Worm (Caenorhabditis elegans): Measurements from ENCODE around the gene T16H12.3.
A peak's percentile ranks its signal among the peaks of the same experiment; 100 is the strongest.

The T16H12.3 gene

ce11 chrIII:10096525-10096972 is 13.5 kb upstream of the T16H12.3 start (continued):
- TF ChIP-seq dpff-1 (tag; optimal IDR thresholded peaks at IDR 0.05) (no peak), K12H6.12 (tag; optimal IDR thresholded peaks at IDR 0.05) (peak; percentile 92), hmg-20 (GFP tag; IDR thresholded peaks at IDR 0.05) (no peak), rpc-1 (optimal IDR thresholded peaks at IDR 0.05) (no peak), rpc-1 (tag; optimal IDR thresholded peaks at IDR 0.05) (no peak), egl-18 (GFP tag; IDR thresholded peaks at IDR 0.05) (no peak), snpc-1.3 (tag; optimal IDR thresholded peaks at IDR 0.05; ENCODE audit: insufficient read depth) (no peak), lir-1 (GFP tag; conservative IDR thresholded peaks at IDR 0.05) (0 out of 2 replicates have a peak, but pooled peaks have one; percentile 30), C17E4.6 (GFP tag; IDR thresholded peaks at IDR 0.05) (no peak), dpl-1 (GFP tag; optimal IDR thresholded peaks at IDR 0.05) (no peak), somi-1 (GFP tag; optimal IDR thresholded peaks at IDR 0.05) (peak; percentile 71), let-526 (GFP tag; IDR thresholded peaks at IDR 0.05) (peak; percentile 27; the same call in 1 of the 2 replicates), snpc-4 (GFP tag; optimal IDR thresholded peaks at IDR 0.05) (no peak), snpc-4 (tag; optimal IDR thresholded peaks at IDR 0.05) (peak in 3 of 4 experiments; percentile 24 to 48 (median 32)), B0035.1 (tag; optimal IDR thresholded peaks at IDR 0.05) (no peak), snpc-1.1 (tag; optimal IDR thresholded peaks at IDR 0.05; ENCODE audit: insufficient read depth) (no peak), aptf-3 (GFP tag; IDR thresholded peaks at IDR 0.05) (no peak), repo-1 (tag; optimal IDR thresholded peaks at IDR 0.05) (peak; percentile 40), snpc-3.4 (tag; optimal IDR thresholded peaks at IDR 0.05) (no peak), F39B2.1 (GFP tag; IDR thresholded peaks at IDR 0.05) (no peak), B0019.2 (GFP tag; conservative IDR thresholded peaks at IDR 0.05) (no peak), let-607 (tag; optimal IDR thresholded peaks at IDR 0.05) (peak in 1 of 2 experiments; percentile 64), ceh-79 (tag; optimal IDR thresholded peaks at IDR 0.05) (no peak), Y53G8AR.9 (GFP tag; conservative IDR thresholded peaks at IDR 0.05) (peak; percentile 60; the same call in 1 of the 2 replicates), ztf-26 (tag; optimal IDR thresholded peaks at IDR 0.05) (peak; percentile 59), pha-4 (tag; optimal IDR thresholded peaks at IDR 0.05) (peak; percentile 7), akir-1 (GFP tag; optimal IDR thresholded peaks at IDR 0.05) (no peak), unc-130 (GFP tag; optimal IDR thresholded peaks at IDR 0.05) (no peak), ZK185.1 (tag; optimal IDR thresholded peaks at IDR 0.05; ENCODE audit: poor library complexity, severe bottlenecking) (peak; percentile 33), nhr-80 (tag; optimal IDR thresholded peaks at IDR 0.05) (peak; percentile 78), lin-26 (GFP tag; IDR thresholded peaks at IDR 0.05) (peak; percentile 61; the same call in 1 of the 2 replicates), ets-4 (GFP tag; optimal IDR thresholded peaks at IDR 0.05) (peak; percentile 57), ztf-6 (GFP tag; IDR thresholded peaks at IDR 0.05) (no peak), tbx-9 (tag; optimal IDR thresholded peaks at IDR 0.05; ENCODE audit: borderline replicate concordance) (no peak), dox-1 (GFP tag; IDR thresholded peaks at IDR 0.05) (peak; percentile 78), chd-7 (tag; optimal IDR thresholded peaks at IDR 0.05) (peak; percentile 79)

DNA sequence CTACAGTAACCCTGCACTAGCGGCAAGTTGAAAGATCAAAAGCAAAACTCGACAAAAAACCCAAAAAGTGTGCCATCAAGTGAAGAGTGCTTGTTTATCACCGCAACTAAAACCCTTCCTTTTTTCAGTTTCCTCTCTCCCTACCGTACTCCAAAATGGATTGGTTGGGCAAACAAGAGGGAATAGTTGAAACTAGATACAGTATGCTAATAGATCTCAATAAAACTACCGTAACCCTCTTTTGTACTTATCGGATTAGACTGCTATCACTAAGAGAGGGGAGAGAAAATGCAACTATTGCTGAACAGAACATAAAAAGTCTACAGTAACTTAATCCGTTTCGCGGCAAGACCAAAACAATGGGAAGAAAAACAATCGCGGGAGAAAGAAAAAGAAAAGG is 12.3 kb upstream of the T16H12.3 start:
- TF ChIP-seq attf-6 (GFP tag; IDR thresholded peaks at IDR 0.05) (no peak), nfya-2 (GFP tag; IDR thresholded peaks at IDR 0.05) (0 out of 2 replicates have a peak, but pooled peaks have one; percentile 26)

Data from whole organism, young adult.